Fruit fly (Drosophila melanogaster): ENCODE results near the gene CG34334.

- TF ChIP-seq CTCF (optimal IDR thresholded peaks at IDR 0.05), result no peak
- TF ChIP-seq CG8478 (optimal IDR thresholded peaks at IDR 0.05), result no peak
Observed at dm6 chrX:22830509-22830908, 42.1 kb upstream of the CG34334 start.

All from S2 (cell line).